Fruit fly (Drosophila melanogaster) whole organism, embryonic: ENCODE results near the gene CG5043.

Experiments
- Antp ChIP-seq: fragments of 200-800 bp; sonication (Bioruptor generic); optimal IDR thresholded peaks from 3 replicates; lab custom pipeline; 2016; ENCODE audit warnings: missing biosample characterization, missing genetic modification characterization
- Atf3 ChIP-seq: fragments of 200-800 bp; sonication (Bioruptor generic); optimal IDR thresholded peaks from 3 replicates; lab custom pipeline; 2016; ENCODE audit warnings: missing biosample characterization, missing genetic modification characterization
- BtbVII ChIP-seq: fragments of 200-800 bp; sonication (Bioruptor generic); optimal IDR thresholded peaks from 3 replicates; lab custom pipeline; 2017; ENCODE audit warnings: missing biosample characterization, mild to moderate bottlenecking, missing genetic modification characterization
- CG10565 ChIP-seq: fragments of 200-800 bp; sonication (Bioruptor generic); optimal IDR thresholded peaks from 3 replicates; lab custom pipeline; 2016; ENCODE audit warnings: missing biosample characterization, mild to moderate bottlenecking, missing genetic modification characterization
- CG12236 ChIP-seq: fragments of 200-800 bp; sonication (Bioruptor generic); optimal IDR thresholded peaks from 2 replicates; lab custom pipeline; 2016; ENCODE audit warnings: missing biosample characterization, missing genetic modification characterization
- CG12659 ChIP-seq: fragments of 200-800 bp; sonication (Bioruptor generic); optimal IDR thresholded peaks from 3 replicates; lab custom pipeline; 2017; ENCODE audit warnings: mild to moderate bottlenecking, missing biosample characterization, missing genetic modification reagents, missing genetic modification characterization
- CG12744 ChIP-seq: fragments of 200-800 bp; sonication (Bioruptor generic); optimal IDR thresholded peaks from 2 replicates; lab custom pipeline; 2016; ENCODE audit warnings: missing biosample characterization, missing genetic modification characterization
- CG14014 ChIP-seq: fragments of 200-800 bp; sonication (Bioruptor generic); IDR thresholded peaks from 2 replicates; pipeline ENCODE4 v1.3.6; 2022; ENCODE audit warnings: missing biosample characterization, missing genetic modification characterization
- CG14441 ChIP-seq: fragments of 200-800 bp; sonication (Bioruptor generic); IDR thresholded peaks from 2 replicates; pipeline ENCODE4 v1.3.6; 2022; ENCODE audit warnings: missing biosample characterization, missing genetic modification characterization
- CG14667 ChIP-seq: fragments of 200-800 bp; sonication (Bioruptor generic); IDR thresholded peaks from 2 replicates; pipeline ENCODE4 v1.3.6; 2022; ENCODE audit warnings: missing biosample characterization, missing genetic modification characterization
- CG14860 ChIP-seq: fragments of 200-800 bp; sonication (Bioruptor generic); IDR thresholded peaks from 3 replicates; pipeline ENCODE4 v1.3.6; 2022; ENCODE audit warnings: missing biosample characterization, missing genetic modification characterization; ENCODE audit not compliant: partially characterized antibody
- CG15514 ChIP-seq: fragments of 200-800 bp; sonication (Bioruptor generic); optimal IDR thresholded peaks from 3 replicates; lab custom pipeline; 2017; ENCODE audit warnings: missing biosample characterization, missing genetic modification characterization, mild to moderate bottlenecking, moderate library complexity, missing genetic modification reagents
- CG16779 ChIP-seq: fragments of 200-800 bp; sonication (Bioruptor generic); IDR thresholded peaks from 2 replicates; pipeline ENCODE4 v1.3.6; 2022; ENCODE audit warnings: missing biosample characterization, missing genetic modification characterization
- CG16815 ChIP-seq: fragments of 200-800 bp; sonication (Bioruptor generic); optimal IDR thresholded peaks from 3 replicates; lab custom pipeline; 2017; ENCODE audit warnings: missing biosample characterization, mild to moderate bottlenecking, missing genetic modification characterization
- CG16863 ChIP-seq: fragments of 200-800 bp; sonication (Bioruptor generic); optimal IDR thresholded peaks from 3 replicates; lab custom pipeline; 2016; ENCODE audit warnings: missing biosample characterization, missing genetic modification characterization
- CG17328 ChIP-seq: fragments of 200-800 bp; sonication (Bioruptor generic); IDR thresholded peaks from 2 replicates; pipeline ENCODE4 v1.3.6; 2022; ENCODE audit warnings: missing biosample characterization, missing genetic modification characterization
- CG1832 ChIP-seq: fragments of 200-800 bp; sonication (Bioruptor generic); optimal IDR thresholded peaks from 2 replicates; lab custom pipeline; 2017; ENCODE audit warnings: missing biosample characterization, mild to moderate bottlenecking, missing genetic modification characterization, inconsistent platforms
- CG18599 ChIP-seq: fragments of 200-800 bp; sonication (Bioruptor generic); optimal IDR thresholded peaks from 3 replicates; lab custom pipeline; 2017; ENCODE audit warnings: missing biosample characterization, missing genetic modification characterization, mild to moderate bottlenecking, moderate library complexity, missing genetic modification reagents
- CG30020 ChIP-seq: fragments of 200-800 bp; optimal IDR thresholded peaks from 2 replicates; lab custom pipeline; 2019; ENCODE audit warnings: missing biosample characterization, mild to moderate bottlenecking, missing genetic modification characterization, moderate library complexity
- CG31365 ChIP-seq: fragments of 200-800 bp; sonication (Bioruptor generic); optimal IDR thresholded peaks from 2 replicates; lab custom pipeline; 2018; ENCODE audit warnings: missing biosample characterization, mild to moderate bottlenecking, missing genetic modification characterization
- CG43689 ChIP-seq: fragments of 200-800 bp; sonication (Bioruptor generic); IDR thresholded peaks from 2 replicates; pipeline ENCODE4 v1.3.6; 2022; ENCODE audit warnings: missing biosample characterization, missing genetic modification characterization
- CG4404 ChIP-seq: fragments of 200-800 bp; sonication (Bioruptor generic); IDR thresholded peaks from 2 replicates; pipeline ENCODE4 v1.3.6; 2022; ENCODE audit warnings: missing biosample characterization, missing genetic modification characterization
- CG5245 ChIP-seq: fragments of 200-800 bp; sonication (Bioruptor generic); optimal IDR thresholded peaks from 3 replicates; lab custom pipeline; 2016; ENCODE audit warnings: missing biosample characterization, missing genetic modification characterization
- CHES-1-like ChIP-seq: fragments of 200-800 bp; sonication (Bioruptor generic); optimal IDR thresholded peaks from 2 replicates; lab custom pipeline; 2016; ENCODE audit warnings: missing biosample characterization, missing genetic modification characterization
- Dad ChIP-seq: fragments of 200-800 bp; sonication (Bioruptor generic); optimal IDR thresholded peaks from 3 replicates; lab custom pipeline; 2016; ENCODE audit warnings: missing biosample characterization, missing genetic modification characterization
- Gug ChIP-seq: fragments of 200-800 bp; sonication (Bioruptor generic); IDR thresholded peaks from 4 replicates; pipeline ENCODE4 v1.3.6; 2022; ENCODE audit warnings: missing biosample characterization, missing genetic modification characterization
- Hsf ChIP-seq: fragments of 200-800 bp; sonication (Bioruptor generic); optimal IDR thresholded peaks from 3 replicates; lab custom pipeline; 2016; ENCODE audit warnings: missing biosample characterization, missing genetic modification characterization
- Jarid2 ChIP-seq: fragments of 200-800 bp; sonication (Bioruptor generic); optimal IDR thresholded peaks from 3 replicates; lab custom pipeline; 2017; ENCODE audit warnings: mild to moderate bottlenecking, missing biosample characterization, missing genetic modification reagents, missing genetic modification characterization
- NC2β ChIP-seq: fragments of 200-800 bp; sonication (Bioruptor generic); optimal IDR thresholded peaks from 2 replicates; lab custom pipeline; 2016; ENCODE audit warnings: missing biosample characterization, missing genetic modification characterization
- Oli ChIP-seq: fragments of 200-800 bp; sonication (Bioruptor generic); optimal IDR thresholded peaks from 2 replicates; lab custom pipeline; 2018; ENCODE audit warnings: missing biosample characterization, mild to moderate bottlenecking, missing genetic modification characterization, moderate library complexity
- Sox102F ChIP-seq: fragments of 200-800 bp; sonication (Bioruptor generic); optimal IDR thresholded peaks from 2 replicates; lab custom pipeline; 2018; ENCODE audit warnings: missing biosample characterization, mild to moderate bottlenecking, missing genetic modification characterization, moderate library complexity
- Ssrp ChIP-seq: fragments of 200-800 bp; sonication (Bioruptor generic); optimal IDR thresholded peaks from 2 replicates; lab custom pipeline; 2018; ENCODE audit warnings: missing biosample characterization, mild to moderate bottlenecking, missing genetic modification characterization, moderate library complexity
- Stat92E ChIP-seq, 3 experiments: fragments of >200 bp in 2 of 3; fragments of 200-800 bp in 1 of 3; sonication (Bioruptor generic) in 1 of 3; optimal IDR thresholded peaks; 2 replicates each; lab custom pipeline; 2017 to 2019; ENCODE audit warnings: missing biosample characterization in 3 of 3, missing genetic modification characterization in 3 of 3, mild to moderate bottlenecking in 1 of 3, moderate library complexity in 1 of 3
- ab ChIP-seq: fragments of 200-800 bp; sonication (Bioruptor generic); optimal IDR thresholded peaks from 2 replicates; lab custom pipeline; 2016; ENCODE audit warnings: missing biosample characterization, missing genetic modification characterization
- bowl ChIP-seq: fragments of 200-800 bp; sonication (Bioruptor generic); IDR thresholded peaks from 2 replicates; pipeline ENCODE4 v1.3.6; 2022; ENCODE audit warnings: missing biosample characterization, missing genetic modification characterization
- br ChIP-seq: fragments of >200 bp; optimal IDR thresholded peaks from 2 replicates; lab custom pipeline; 2017
- crol ChIP-seq: fragments of 200-800 bp; sonication (Bioruptor generic); IDR thresholded peaks from 2 replicates; pipeline ENCODE4 v1.3.6; 2022; ENCODE audit warnings: missing biosample characterization, missing genetic modification characterization
- eve ChIP-seq, 2 experiments: fragments of >200 bp; optimal IDR thresholded peaks; 2 replicates each; lab custom pipeline; 2017; ENCODE audit warnings: missing biosample characterization in 2 of 2, missing genetic modification characterization in 2 of 2
- insv ChIP-seq, 2 experiments: fragments of 200-800 bp; sonication (Bioruptor generic); optimal IDR thresholded peaks; 3 replicates each; lab custom pipeline; 2016 to 2018; ENCODE audit warnings: missing biosample characterization in 2 of 2, missing genetic modification characterization in 2 of 2
- kah ChIP-seq: fragments of 200-800 bp; sonication (Bioruptor generic); optimal IDR thresholded peaks from 2 replicates; lab custom pipeline; 2018; ENCODE audit warnings: missing biosample characterization, mild to moderate bottlenecking, missing genetic modification characterization
- kni ChIP-seq: fragments of 200-800 bp; sonication (Bioruptor generic); optimal IDR thresholded peaks from 3 replicates; lab custom pipeline; 2017; ENCODE audit warnings: mild to moderate bottlenecking, missing biosample characterization, missing genetic modification reagents, missing genetic modification characterization
- luna ChIP-seq: fragments of 200-800 bp; sonication (Bioruptor generic); optimal IDR thresholded peaks from 2 replicates; lab custom pipeline; 2016; ENCODE audit warnings: missing biosample characterization, missing genetic modification characterization
- nmo ChIP-seq: fragments of 200-800 bp; sonication (Bioruptor generic); optimal IDR thresholded peaks from 2 replicates; lab custom pipeline; 2018; ENCODE audit warnings: missing biosample characterization, mild to moderate bottlenecking, missing genetic modification characterization, moderate library complexity
- onecut ChIP-seq: fragments of 200-800 bp; sonication (Bioruptor generic); IDR thresholded peaks from 2 replicates; pipeline ENCODE4 v1.3.6; 2022; ENCODE audit warnings: missing biosample characterization, missing genetic modification characterization
- pzg ChIP-seq: fragments of 200-800 bp; sonication (Bioruptor generic); optimal IDR thresholded peaks from 3 replicates; lab custom pipeline; 2018; ENCODE audit warnings: missing biosample characterization, mild to moderate bottlenecking, missing genetic modification characterization, moderate library complexity
- sim ChIP-seq: fragments of 200-800 bp; sonication (Bioruptor generic); IDR thresholded peaks from 2 replicates; pipeline ENCODE4 v1.3.6; 2022; ENCODE audit warnings: missing biosample characterization, missing genetic modification characterization
- sqz ChIP-seq: fragments of 200-800 bp; sonication (Bioruptor generic); optimal IDR thresholded peaks from 3 replicates; lab custom pipeline; 2018; ENCODE audit warnings: missing biosample characterization, mild to moderate bottlenecking, missing genetic modification characterization
- unc-4 ChIP-seq: fragments of 200-800 bp; sonication (Bioruptor generic); IDR thresholded peaks from 2 replicates; pipeline ENCODE4 v1.3.6; 2022; ENCODE audit warnings: missing biosample characterization, missing genetic modification characterization; ENCODE audit not compliant: partially characterized antibody
- vfl ChIP-seq: fragments of 200-800 bp; sonication (Bioruptor generic); optimal IDR thresholded peaks from 2 replicates; lab custom pipeline; 2016; ENCODE audit warnings: missing biosample characterization, missing genetic modification characterization
- wor ChIP-seq: fragments of 200-800 bp; sonication (Bioruptor generic); IDR thresholded peaks from 2 replicates; pipeline ENCODE4 v1.3.6; 2022; ENCODE audit warnings: missing biosample characterization, missing genetic modification characterization
- zen ChIP-seq: fragments of 200-800 bp; sonication (Bioruptor generic); optimal IDR thresholded peaks from 3 replicates; lab custom pipeline; 2018; ENCODE audit warnings: missing biosample characterization, mild to moderate bottlenecking, missing genetic modification characterization, moderate library complexity

CG5043 gene

dm6 chr2L:17410358-17410757 is 23.3 kb upstream of the CG5043 start, which contains the start of the genes Polr2J and CG15141 (continued):
- TF ChIP-seq Oli (tag; lab: Kevin White, UChicago) (peak; percentile 80), CHES-1-like (peak; percentile 76), NC2β (GFP tag; lab: Kevin White, UChicago) (peak; percentile 54), CG16815 (GFP tag; lab: Kevin White, UChicago) (peak; percentile 87), Stat92E (GFP tag; optimal IDR thresholded peaks at IDR 0.05; lab: Kevin White, UChicago) (no peak), Gug (GFP tag; lab: Robert Waterston, UW) (peak; percentile 83; the same call in 3 of the 4 replicates), CG1832 (GFP tag; lab: Kevin White, UChicago) (no peak), CG14441 (GFP tag; lab: Robert Waterston, UW) (peak; percentile 87), Sox102F (peak; percentile 90), CG5245 (GFP tag; lab: Kevin White, UChicago) (peak; percentile 45), Atf3 (GFP tag; lab: Kevin White, UChicago) (peak; percentile 62), luna (no peak), Hsf (GFP tag; lab: Kevin White, UChicago) (peak; percentile 87), Ssrp (tag; lab: Kevin White, UChicago) (peak; percentile 89), ab (GFP tag; lab: Kevin White, UChicago) (no peak), CG14667 (peak; percentile 80), CG43689 (GFP tag; lab: Robert Waterston, UW) (no peak), kni (no peak), CG12659 (GFP tag; lab: Kevin White, UChicago) (peak; percentile 90), br (lab: Kevin White, UChicago) (no peak), onecut (peak; percentile 48; the same call in 1 of the 2 replicates), eve (GFP tag; optimal IDR thresholded peaks at IDR 0.05; lab: Kevin White, UChicago) (no peak), crol (GFP tag; lab: Robert Waterston, UW) (no peak), BtbVII (GFP tag; lab: Kevin White, UChicago) (peak; percentile 17), Antp (GFP tag; lab: Kevin White, UChicago) (peak; percentile 54), CG16863 (GFP tag; lab: Kevin White, UChicago) (peak; percentile 78), nmo (GFP tag; lab: Kevin White, UChicago) (peak; percentile 96), unc-4 (peak; percentile 89), bowl (GFP tag; lab: Robert Waterston, UW) (0 out of 2 replicates have a peak, but pooled peaks have one; percentile 17), CG16779 (GFP tag; lab: Robert Waterston, UW) (peak; percentile 27; the same call in 1 of the 2 replicates), CG10565 (peak; percentile 15), CG17328 (peak; percentile 75), CG14014 (GFP tag; lab: Robert Waterston, UW) (peak; percentile 86), Jarid2 (GFP tag; lab: Kevin White, UChicago) (no peak), CG31365 (tag; lab: Kevin White, UChicago) (no peak), vfl (peak; percentile 66), sqz (GFP tag; lab: Kevin White, UChicago) (no peak), kah (GFP tag; lab: Kevin White, UChicago) (peak; percentile 25), insv (GFP tag; optimal IDR thresholded peaks at IDR 0.05; lab: Kevin White, UChicago) (peak in 1 of 2 experiments; percentile 49), zen (tag; lab: Kevin White, UChicago) (peak; percentile 94), CG12744 (GFP tag; lab: Kevin White, UChicago) (peak; percentile 21), CG30020 (tag; lab: Kevin White, UChicago) (peak; percentile 83), CG15514 (GFP tag; lab: Kevin White, UChicago) (peak; percentile 78), Dad (peak; percentile 87), pzg (GFP tag; lab: Kevin White, UChicago) (peak; percentile 67), sim (GFP tag; lab: Robert Waterston, UW) (no peak), CG18599 (GFP tag; lab: Kevin White, UChicago) (peak; percentile 85), CG4404 (GFP tag; lab: Robert Waterston, UW) (peak; percentile 90), CG12236 (GFP tag; lab: Kevin White, UChicago) (no peak), wor (GFP tag; lab: Robert Waterston, UW) (peak; percentile 80), CG14860 (GFP tag; lab: Robert Waterston, UW) (peak; percentile 75)
